Fruit fly (Drosophila melanogaster) whole organism, adult: ENCODE results near the gene CG14668.

Source experiments
- CG12768 ChIP-seq: fragments of 200-800 bp; sonication (Bioruptor generic); optimal IDR thresholded peaks from 2 replicates; lab custom pipeline; 2017; ENCODE audit warnings: missing biosample characterization, missing genetic modification characterization, mild to moderate bottlenecking, moderate library complexity, missing genetic modification reagents
- CG1620 ChIP-seq: fragments of 200-800 bp; sonication (Bioruptor generic); optimal IDR thresholded peaks from 2 replicates; lab custom pipeline; 2016; ENCODE audit warnings: missing biosample characterization, missing genetic modification characterization
- CG33017 ChIP-seq: fragments of 200-800 bp; sonication (Bioruptor generic); optimal IDR thresholded peaks from 2 replicates; lab custom pipeline; 2018; ENCODE audit warnings: missing biosample characterization, mild to moderate bottlenecking, missing genetic modification characterization, moderate library complexity
- CG5204 ChIP-seq: fragments of 200-800 bp; sonication (Bioruptor generic); optimal IDR thresholded peaks from 2 replicates; lab custom pipeline; 2016; ENCODE audit warnings: missing biosample characterization, missing genetic modification characterization
- CG7045 ChIP-seq: fragments of 200-800 bp; sonication (Bioruptor generic); optimal IDR thresholded peaks from 2 replicates; lab custom pipeline; 2017; ENCODE audit warnings: missing biosample characterization, mild to moderate bottlenecking, missing genetic modification characterization
- CG7101 ChIP-seq: fragments of 200-800 bp; sonication (Bioruptor generic); optimal IDR thresholded peaks from 2 replicates; lab custom pipeline; 2018; ENCODE audit warnings: missing biosample characterization, mild to moderate bottlenecking, missing genetic modification characterization, moderate library complexity
- Clk ChIP-seq: fragments of 200-800 bp; sonication (Bioruptor generic); optimal IDR thresholded peaks from 2 replicates; lab custom pipeline; 2017; ENCODE audit warnings: missing biosample characterization, missing genetic modification characterization
- Crg-1 ChIP-seq: fragments of 200-800 bp; sonication (Bioruptor generic); optimal IDR thresholded peaks from 2 replicates; lab custom pipeline; 2016; ENCODE audit warnings: missing biosample characterization, missing genetic modification characterization
- Hr96 ChIP-seq: fragments of 200-800 bp; sonication (Bioruptor generic); optimal IDR thresholded peaks from 2 replicates; lab custom pipeline; 2016; ENCODE audit warnings: missing biosample characterization, missing genetic modification characterization
- Mnt ChIP-seq: fragments of 200-800 bp; sonication (Bioruptor generic); optimal IDR thresholded peaks from 2 replicates; lab custom pipeline; 2016; ENCODE audit warnings: missing biosample characterization, mild to moderate bottlenecking, missing genetic modification characterization
- cnc ChIP-seq, 2 experiments: fragments of >200 bp; optimal IDR thresholded peaks; 2 replicates each; lab custom pipeline; 2017
- kay ChIP-seq: fragments of 200-800 bp; sonication (Bioruptor generic); peaks from one replicate; lab custom pipeline; 2016; ENCODE audit warnings: missing biosample characterization, missing genetic modification characterization, borderline replicate concordance
- ovo ChIP-seq: fragments of 200-800 bp; sonication (Bioruptor generic); optimal IDR thresholded peaks from 2 replicates; lab custom pipeline; 2016; ENCODE audit warnings: missing biosample characterization, missing genetic modification characterization
- pad ChIP-seq: fragments of 200-800 bp; sonication (Bioruptor generic); optimal IDR thresholded peaks from 3 replicates; lab custom pipeline; 2017; ENCODE audit warnings: missing biosample characterization, missing genetic modification characterization, mild to moderate bottlenecking, moderate library complexity, missing genetic modification reagents
- tj ChIP-seq: fragments of 200-800 bp; sonication (Bioruptor generic); optimal IDR thresholded peaks from 3 replicates; lab custom pipeline; 2017; ENCODE audit warnings: missing biosample characterization, mild to moderate bottlenecking, missing genetic modification characterization, moderate library complexity
- toe ChIP-seq: fragments of 200-800 bp; sonication (Bioruptor generic); optimal IDR thresholded peaks from 2 replicates; lab custom pipeline; 2016; ENCODE audit warnings: missing biosample characterization, missing genetic modification characterization

Gene CG14668

dm6 chr3R:5346707-5347323 lies 40.6 kb downstream of the CG14668 start:
- TF ChIP-seq CG7045 (no peak), kay (GFP tag; lab: Kevin White, UChicago) (no peak), cnc (optimal IDR thresholded peaks at IDR 0.05; lab: Kevin White, UChicago) (no peak), Crg-1 (GFP tag; lab: Kevin White, UChicago) (no peak), CG7101 (tag; lab: Kevin White, UChicago) (no peak), tj (GFP tag; lab: Kevin White, UChicago) (no peak), pad (GFP tag; lab: Kevin White, UChicago) (no peak), CG12768 (no peak), toe (GFP tag; lab: Kevin White, UChicago) (no peak), Clk (GFP tag; lab: Kevin White, UChicago) (no peak), Mnt (no peak), Hr96 (GFP tag; lab: Kevin White, UChicago) (no peak), CG33017 (tag; lab: Kevin White, UChicago) (no peak), ovo (GFP tag; lab: Kevin White, UChicago) (no peak), CG1620 (no peak), CG5204 (no peak)
